Worm (Caenorhabditis elegans): ENCODE measurements around the gene fbxb-39.

DNA sequence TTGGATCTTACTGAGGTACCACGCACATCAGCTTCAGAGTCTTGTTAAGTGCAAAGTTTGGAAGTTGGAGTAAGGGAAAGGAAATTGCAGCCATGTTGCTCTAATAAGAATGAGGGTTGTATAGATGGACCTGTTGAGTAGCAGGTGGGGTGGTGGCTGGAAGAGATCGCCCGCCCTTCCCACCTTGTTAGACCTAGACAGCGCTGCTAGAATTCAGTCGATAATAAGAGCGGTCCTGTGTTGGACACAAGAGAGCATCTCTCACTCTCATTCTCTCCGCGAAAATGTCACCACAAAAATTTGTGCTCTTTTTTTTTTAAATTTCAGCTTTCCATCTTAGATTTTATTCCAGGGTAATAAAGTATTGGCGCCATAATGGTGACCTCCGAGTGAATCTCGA lies 39.0 kb downstream of the fbxb-39 start, which contains the start of the genes fbxb-30 and F45D11.5:
- no peak for TF ChIP-seq egl-27 (tag; optimal IDR thresholded peaks at IDR 0.05)
- TF ChIP-seq nhr-76 (tag; optimal IDR thresholded peaks at IDR 0.05): no peak
- TF ChIP-seq unc-130 (tag; optimal IDR thresholded peaks at IDR 0.05): no peak
- no peak for TF ChIP-seq blmp-1 (tag; optimal IDR thresholded peaks at IDR 0.05)
